Fruit fly (Drosophila melanogaster): Measurements from ENCODE around the gene Hsp68.

Hsp68 gene

DNA sequence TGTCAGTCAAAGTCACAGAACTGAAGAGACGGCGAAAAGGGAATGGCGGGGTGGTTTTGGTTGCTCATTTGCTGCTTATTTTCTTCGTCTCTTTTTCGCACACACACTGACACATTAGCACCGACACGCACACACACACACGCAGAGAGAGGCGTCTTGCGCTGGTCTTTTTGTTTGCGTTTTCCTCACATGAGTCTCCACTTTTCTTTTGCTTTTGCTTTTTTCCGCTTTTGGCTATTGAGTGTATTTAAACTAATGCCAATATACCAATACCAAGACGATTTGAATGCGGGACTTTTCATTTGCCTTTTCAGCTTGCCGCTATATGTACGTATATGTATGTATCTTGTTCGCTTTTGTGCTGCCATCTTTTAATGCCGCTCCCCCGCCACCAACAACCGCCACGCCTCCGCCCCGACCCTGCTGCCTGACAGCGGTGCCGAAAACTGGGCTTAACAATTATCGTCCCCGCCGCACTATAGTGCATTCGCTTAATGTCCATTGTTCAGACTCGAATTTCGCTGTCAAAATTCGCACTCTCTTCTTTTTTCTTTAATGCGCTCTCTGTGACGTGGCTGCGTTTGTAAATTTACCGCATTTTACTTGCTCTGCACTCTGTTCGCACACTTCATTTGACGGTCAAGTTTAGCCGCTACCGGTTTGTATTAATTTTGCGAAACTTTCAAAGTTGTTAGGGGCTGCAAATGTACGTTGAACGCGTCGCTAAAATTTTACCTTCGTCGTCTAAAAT lies 9.7 kb downstream of the Hsp68 start, which contains the start of gene CG5986 (continued):
- TF ChIP-seq CG7556 (GFP tag; optimal IDR thresholded peaks at IDR 0.05) (no peak), Spps (tag; optimal IDR thresholded peaks at IDR 0.05) (no peak), CG1233 (GFP tag; optimal IDR thresholded peaks at IDR 0.05) (no peak), CG14441 (GFP tag; IDR thresholded peaks at IDR 0.05) (no peak), CG32767 (GFP tag; IDR thresholded peaks at IDR 0.05) (peak; percentile 37; the same call in 1 of the 2 replicates), CG11723 (GFP tag; optimal IDR thresholded peaks at IDR 0.05) (no peak), CG18764 (GFP tag; optimal IDR thresholded peaks at IDR 0.05) (no peak), CG12391 (tag; optimal IDR thresholded peaks at IDR 0.05) (no peak), Hmx (GFP tag; optimal IDR thresholded peaks at IDR 0.05) (no peak), H2.0 (GFP tag; IDR thresholded peaks at IDR 0.05) (no peak), hb (GFP tag; IDR thresholded peaks at IDR 0.05; ENCODE audit: partially characterized antibody) (no peak), CG17568 (GFP tag; optimal IDR thresholded peaks at IDR 0.05) (no peak), CG6765 (GFP tag; optimal IDR thresholded peaks at IDR 0.05) (no peak), CG10209 (GFP tag; optimal IDR thresholded peaks at IDR 0.05) (no peak), stc (GFP tag; IDR thresholded peaks at IDR 0.05) (no peak), pzg (GFP tag; optimal IDR thresholded peaks at IDR 0.05) (peak; percentile 1), ken (GFP tag; IDR thresholded peaks at IDR 0.05) (no peak), Trl (optimal IDR thresholded peaks at IDR 0.05) (peak; percentile 28 to 52), Trl (GFP tag; optimal IDR thresholded peaks at IDR 0.05) (no peak), CG15073 (GFP tag; optimal IDR thresholded peaks at IDR 0.05) (no peak), sisA (GFP tag; IDR thresholded peaks at IDR 0.05) (no peak), CG5953 (GFP tag; IDR thresholded peaks at IDR 0.05) (no peak), Sry-δ (GFP tag; optimal IDR thresholded peaks at IDR 0.05) (no peak), CG31224 (GFP tag; IDR thresholded peaks at IDR 0.05) (no peak), wor (GFP tag; IDR thresholded peaks at IDR 0.05) (no peak), CG4617 (GFP tag; optimal IDR thresholded peaks at IDR 0.05; ENCODE audit: borderline replicate concordance) (no peak), tgo (GFP tag; IDR thresholded peaks at IDR 0.05) (no peak), Atf3 (GFP tag; optimal IDR thresholded peaks at IDR 0.05) (no peak), CG17612 (GFP tag; IDR thresholded peaks at IDR 0.05) (no peak), CG8359 (GFP tag; optimal IDR thresholded peaks at IDR 0.05; ENCODE audit: borderline replicate concordance) (no peak), CG8478 (optimal IDR thresholded peaks at IDR 0.05) (no peak), eve (GFP tag; optimal IDR thresholded peaks at IDR 0.05) (no peak), ranshi (GFP tag; IDR thresholded peaks at IDR 0.05) (no peak), Atf-2 (GFP tag; optimal IDR thresholded peaks at IDR 0.05) (no peak), dmrt11E (tag; optimal IDR thresholded peaks at IDR 0.05) (no peak), CG6272 (GFP tag; IDR thresholded peaks at IDR 0.05) (no peak), bab2 (GFP tag; optimal IDR thresholded peaks at IDR 0.05) (no peak), CG11093 (GFP tag; IDR thresholded peaks at IDR 0.05) (no peak), CG4854 (GFP tag; optimal IDR thresholded peaks at IDR 0.05) (no peak), CG4360 (GFP tag; IDR thresholded peaks at IDR 0.05) (no peak), slou (GFP tag; optimal IDR thresholded peaks at IDR 0.05) (no peak), CG9797 (GFP tag; optimal IDR thresholded peaks at IDR 0.05) (no peak), Vsx1 (GFP tag; optimal IDR thresholded peaks at IDR 0.05) (no peak), CG11696 (GFP tag; IDR thresholded peaks at IDR 0.05) (no peak), CG4424 (GFP tag; optimal IDR thresholded peaks at IDR 0.05) (no peak), dimm (GFP tag; IDR thresholded peaks at IDR 0.05) (no peak), CG2875 (GFP tag; optimal IDR thresholded peaks at IDR 0.05) (no peak), jigr1 (GFP tag; IDR thresholded peaks at IDR 0.05) (no peak), insv (GFP tag; optimal IDR thresholded peaks at IDR 0.05) (peak in 1 of 2 experiments; percentile 5), Bdp1 (GFP tag; optimal IDR thresholded peaks at IDR 0.05) (no peak), CG18476 (GFP tag; optimal IDR thresholded peaks at IDR 0.05) (no peak), caup (GFP tag; optimal IDR thresholded peaks at IDR 0.05; ENCODE audit: severe bottlenecking) (no peak)

Measured in whole organism, embryonic.